Worm (Caenorhabditis elegans): ENCODE data around the gene Y37D8A.16.

Gene Y37D8A.16

DNA sequence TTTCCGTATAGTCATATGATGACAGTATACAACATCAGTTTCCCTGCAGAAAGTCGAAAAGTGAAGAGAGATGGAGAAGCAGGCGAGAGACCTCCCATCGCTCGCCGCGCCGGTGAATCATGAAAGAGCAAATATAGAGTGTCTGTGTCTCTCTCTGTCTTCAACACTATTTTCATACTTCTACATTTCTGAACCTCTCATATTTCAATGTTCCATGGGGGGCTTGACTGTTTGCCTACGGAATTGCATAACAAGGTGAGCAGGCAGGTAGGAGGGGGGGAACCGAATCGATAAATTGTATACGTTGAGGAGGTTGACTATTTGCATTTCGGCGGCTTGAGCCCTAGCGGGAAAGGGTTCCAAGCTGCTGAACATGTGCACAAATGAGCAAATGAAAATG is 1.4 kb upstream of the Y37D8A.16 start (continued):
- TF ChIP-seq ets-4 (GFP tag; optimal IDR thresholded peaks at IDR 0.05) (no peak), mcd-1 (GFP tag; IDR thresholded peaks at IDR 0.05) (0 out of 2 replicates have a peak, but pooled peaks have one; percentile 21), attf-5 (GFP tag; optimal IDR thresholded peaks at IDR 0.05) (peak; percentile 27), him-1 (tag; optimal IDR thresholded peaks at IDR 0.05) (no peak), B0035.1 (tag; optimal IDR thresholded peaks at IDR 0.05) (no peak), ztf-28 (GFP tag; IDR thresholded peaks at IDR 0.05) (no peak), snpc-3.4 (tag; optimal IDR thresholded peaks at IDR 0.05) (no peak), ztf-22 (GFP tag; optimal IDR thresholded peaks at IDR 0.05) (no peak), dpff-1 (tag; optimal IDR thresholded peaks at IDR 0.05) (no peak), madf-6 (GFP tag; IDR thresholded peaks at IDR 0.05) (no peak), nhr-27 (tag; optimal IDR thresholded peaks at IDR 0.05) (no peak), ztf-26 (tag; optimal IDR thresholded peaks at IDR 0.05) (no peak), Y53F4B.3 (GFP tag; IDR thresholded peaks at IDR 0.05) (no peak), Y79H2A.3 (GFP tag; conservative IDR thresholded peaks at IDR 0.05) (no peak)

DNA sequence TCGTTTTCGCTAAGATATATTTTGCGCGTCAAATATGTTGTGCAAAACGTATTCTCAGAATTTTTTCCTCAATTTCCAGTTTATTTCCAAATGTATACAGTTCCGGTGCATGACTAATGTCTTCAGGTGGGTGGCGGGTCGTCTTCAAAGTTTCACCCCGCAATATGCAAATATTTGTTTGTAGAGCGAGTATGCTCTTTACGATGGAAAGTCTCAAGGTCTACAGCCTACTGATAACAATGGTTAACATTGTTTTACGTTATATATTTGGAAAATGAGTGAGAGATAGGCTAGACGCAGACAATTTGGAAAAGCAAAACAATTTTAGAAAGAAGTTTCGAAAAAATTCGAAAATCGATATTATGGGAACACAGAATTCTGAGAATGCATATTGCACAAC is 623 bp downstream of the Y37D8A.16 start:
- TF ChIP-seq dpff-1 (tag; optimal IDR thresholded peaks at IDR 0.05) (no peak), pha-4 (tag; optimal IDR thresholded peaks at IDR 0.05) (no peak), aptf-3 (GFP tag; IDR thresholded peaks at IDR 0.05) (no peak), F33H1.4 (GFP tag; IDR thresholded peaks at IDR 0.05) (no peak), madf-3 (GFP tag; IDR thresholded peaks at IDR 0.05) (no peak), hmg-20 (GFP tag; IDR thresholded peaks at IDR 0.05) (no peak), madf-6 (GFP tag; IDR thresholded peaks at IDR 0.05) (no peak), tlf-1 (GFP tag; optimal IDR thresholded peaks at IDR 0.05) (no peak), ztf-25 (GFP tag; IDR thresholded peaks at IDR 0.05) (no peak), chd-7 (tag; optimal IDR thresholded peaks at IDR 0.05) (no peak), lag-1 (GFP tag; IDR thresholded peaks at IDR 0.05) (no peak), aptf-2 (GFP tag; conservative IDR thresholded peaks at IDR 0.05) (no peak), unc-62 (GFP tag; optimal IDR thresholded peaks at IDR 0.05) (no peak), ztf-26 (tag; optimal IDR thresholded peaks at IDR 0.05) (no peak)

DNA sequence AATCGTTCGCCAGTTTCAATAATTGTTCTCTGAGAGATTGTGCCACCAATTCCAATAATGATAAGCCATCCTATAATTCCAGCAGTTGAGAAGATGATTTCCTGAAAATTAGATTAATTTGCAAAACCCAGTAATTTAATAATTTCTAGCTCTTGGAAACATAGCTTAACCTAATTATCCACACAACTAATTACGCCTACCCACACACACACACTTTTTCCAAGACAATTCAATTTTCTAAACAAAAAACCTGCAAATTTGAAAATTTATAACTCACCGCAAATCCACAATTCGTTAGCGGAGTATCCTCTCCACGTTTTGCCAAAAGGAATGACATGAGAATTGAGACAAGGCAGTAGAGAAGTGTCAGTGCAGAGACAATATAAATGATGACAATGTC is 2.0 kb downstream of the Y37D8A.16 start:
- TF ChIP-seq hmg-20 (GFP tag; IDR thresholded peaks at IDR 0.05): no peak
- no peak for TF ChIP-seq B0336.3 (GFP tag; IDR thresholded peaks at IDR 0.05)
- no peak for TF ChIP-seq sdz-38 (tag; optimal IDR thresholded peaks at IDR 0.05)
- TF ChIP-seq lag-1 (GFP tag; IDR thresholded peaks at IDR 0.05): no peak
- TF ChIP-seq ceh-58 (GFP tag; IDR thresholded peaks at IDR 0.05): no peak
- TF ChIP-seq atf-7 (tag; optimal IDR thresholded peaks at IDR 0.05): no peak
- TF ChIP-seq egrh-3 (GFP tag; IDR thresholded peaks at IDR 0.05): no peak
- no peak for TF ChIP-seq bed-1 (GFP tag; IDR thresholded peaks at IDR 0.05)
- TF ChIP-seq Y79H2A.3 (GFP tag; conservative IDR thresholded peaks at IDR 0.05): no peak
- no peak for TF ChIP-seq chd-7 (tag; optimal IDR thresholded peaks at IDR 0.05)
- no peak for TF ChIP-seq mel-28 (tag; optimal IDR thresholded peaks at IDR 0.05; ENCODE audit: borderline replicate concordance)
- TF ChIP-seq let-526 (GFP tag; IDR thresholded peaks at IDR 0.05): no peak
- no peak for TF ChIP-seq nhr-120 (GFP tag; IDR thresholded peaks at IDR 0.05)
- no peak for TF ChIP-seq somi-1 (GFP tag; optimal IDR thresholded peaks at IDR 0.05)
- TF ChIP-seq C06A6.2 (GFP tag; conservative IDR thresholded peaks at IDR 0.05): no peak
- no peak for TF ChIP-seq madf-10 (tag; optimal IDR thresholded peaks at IDR 0.05)
- TF ChIP-seq ceh-40 (GFP tag; IDR thresholded peaks at IDR 0.05): no peak
- TF ChIP-seq attf-3 (GFP tag; conservative IDR thresholded peaks at IDR 0.05): no peak
- TF ChIP-seq ztf-26 (tag; optimal IDR thresholded peaks at IDR 0.05): no peak
